Worm (Caenorhabditis elegans): ENCODE results near the gene B0393.7.
"Not testable (repeated sequence)": the region's sequence is repeated elsewhere in the genome, so short reads cannot be mapped to it uniquely, and the experiment has no call there.

Gene B0393.7

ce11 chrIII:4781937-4782576 is 4.2 kb upstream of the B0393.7 start, which contains the start of the genes gex-5 and C38D4.10:
TSS of gene gex-5 (minus strand) at chrIII:4781987.
TSS of gene C38D4.10 (plus strand) at chrIII:4782526.
- TF ChIP-seq unc-62 (GFP tag; optimal IDR thresholded peaks at IDR 0.05) = not testable (repeated sequence)

DNA sequence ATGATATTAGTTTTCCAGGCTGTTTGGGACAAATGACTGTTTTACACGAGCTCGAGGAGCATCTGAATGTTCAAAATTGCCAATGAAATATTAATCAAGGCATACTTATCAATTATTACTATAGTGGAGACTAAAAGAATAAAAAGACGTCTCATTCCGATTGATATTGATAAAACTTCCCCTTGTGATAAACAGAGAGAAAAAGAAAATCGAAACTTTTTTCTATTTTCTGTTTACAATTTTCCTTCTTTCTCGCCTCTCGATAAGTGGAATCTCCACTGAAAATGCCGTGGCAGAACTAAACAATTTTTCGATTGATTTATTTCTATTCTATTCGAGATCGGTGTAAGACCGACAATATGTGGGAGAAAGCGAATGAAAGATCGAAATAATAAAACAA is 2.0 kb upstream of the B0393.7 start, which contains the start of gene B0393.9:
B0393.9 (minus strand) TSS at position 303 of the 400 bp plus-strand sequence.
- TF ChIP-seq unc-62 (GFP tag; optimal IDR thresholded peaks at IDR 0.05) = no peak

DNA sequence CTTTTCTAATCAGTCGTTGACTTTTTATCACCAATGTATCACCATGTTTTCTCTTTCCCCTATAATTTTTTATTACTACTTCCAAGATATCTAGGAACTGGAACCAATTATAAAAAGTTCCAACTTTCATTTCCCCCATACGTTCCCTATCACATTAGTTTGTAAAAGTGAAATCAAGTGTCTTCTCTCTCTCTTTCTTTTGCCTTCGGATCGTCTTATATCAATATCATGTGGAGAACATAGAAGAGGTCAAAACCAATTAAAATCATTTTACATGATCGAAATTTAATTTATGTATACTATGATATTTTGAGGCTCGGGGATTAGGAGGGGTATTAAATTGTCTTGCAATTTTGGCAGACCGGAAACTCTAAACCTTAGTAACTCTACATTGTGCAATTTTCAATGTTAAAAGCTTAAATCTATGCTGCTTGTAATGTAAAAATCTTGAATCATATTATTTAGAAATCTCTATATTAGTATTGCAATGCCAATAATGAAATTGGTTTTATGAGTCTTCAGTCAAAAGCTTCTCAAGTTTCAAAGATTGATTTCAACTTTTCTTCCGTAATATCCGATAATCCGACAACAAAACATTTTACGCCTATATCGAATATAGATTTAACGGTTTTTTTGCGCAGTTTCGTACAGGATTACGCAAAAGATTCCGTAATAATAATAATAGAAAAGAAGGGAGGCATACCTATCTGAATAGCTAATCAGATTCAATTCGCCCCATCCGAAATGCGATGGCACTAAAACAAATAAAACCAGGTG is 9.8 kb downstream of the B0393.7 start:
- TF ChIP-seq unc-62 (GFP tag; optimal IDR thresholded peaks at IDR 0.05) = no peak

ce11 chrIII:4766842-4767241 is 11.1 kb downstream of the B0393.7 start:
- no peak for TF ChIP-seq unc-62 (GFP tag; optimal IDR thresholded peaks at IDR 0.05)

DNA sequence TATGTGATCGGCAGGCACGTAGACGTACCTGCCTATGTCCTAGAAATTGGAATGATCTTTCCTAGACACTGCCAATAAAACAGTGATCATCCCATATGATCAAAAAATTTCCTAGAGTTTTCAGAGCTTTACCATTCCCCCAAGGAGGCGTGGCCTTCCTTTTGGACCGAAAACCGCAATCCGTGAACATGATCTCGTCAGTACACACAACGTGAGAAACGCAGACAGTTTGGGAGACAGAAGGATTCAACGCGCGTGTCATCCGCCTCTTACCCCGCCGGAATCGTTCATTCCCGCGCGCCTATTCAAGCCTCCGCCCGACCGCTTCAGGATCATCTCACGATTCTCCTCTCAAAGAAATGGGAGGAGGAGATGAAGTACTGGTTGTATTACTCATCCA is 12.4 kb downstream of the B0393.7 start, which contains the start of gene B0393.5:
B0393.5 (plus strand) TSS at position 301 of the 400 bp plus-strand sequence.
- no peak for TF ChIP-seq unc-62 (GFP tag; optimal IDR thresholded peaks at IDR 0.05)

DNA sequence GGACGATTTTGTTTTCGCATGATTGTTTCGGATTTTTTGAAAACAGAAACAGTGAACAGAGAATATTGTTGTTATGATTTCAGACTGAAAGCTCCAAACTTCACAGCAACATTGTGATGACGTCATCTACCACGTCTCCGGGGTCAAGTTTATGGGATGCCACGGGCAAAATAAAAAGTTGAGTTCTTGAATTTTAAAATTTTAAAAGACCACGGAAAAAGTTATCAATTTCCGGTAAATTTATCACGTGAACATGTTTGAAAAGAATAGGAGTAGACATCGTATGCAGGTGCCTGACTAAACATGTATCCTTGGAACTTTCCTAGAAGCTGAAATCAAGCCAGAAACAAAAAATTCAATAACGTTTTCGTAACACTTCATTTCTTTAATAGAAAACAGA is 14.4 kb downstream of the B0393.7 start, which contains the start of gene B0393.4:
B0393.4 (minus strand) TSS at position 101 of the 400 bp plus-strand sequence.
- TF ChIP-seq unc-62 (GFP tag; optimal IDR thresholded peaks at IDR 0.05) = no peak

ce11 chrIII:4762846-4763245 is 15.1 kb downstream of the B0393.7 start:
- no peak for TF ChIP-seq unc-62 (GFP tag; optimal IDR thresholded peaks at IDR 0.05)

DNA sequence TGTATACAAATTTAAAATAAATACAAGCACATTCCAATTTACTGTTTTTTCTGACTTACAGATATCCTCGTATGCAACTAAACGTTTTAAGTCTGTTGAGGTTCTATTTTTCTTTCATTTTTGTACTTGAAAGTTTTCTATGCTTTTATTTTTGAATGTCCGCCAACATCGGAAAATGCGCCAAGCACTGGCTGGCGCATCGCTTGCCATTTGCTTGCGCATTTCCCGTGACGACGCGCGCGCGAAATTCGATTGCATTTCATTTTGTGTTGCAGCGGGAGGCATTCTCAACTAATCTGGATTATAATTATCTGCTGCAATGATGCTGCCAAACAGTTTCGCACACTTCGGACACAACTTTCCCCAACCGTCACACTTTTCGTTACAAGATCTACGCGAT is 20.9 kb downstream of the B0393.7 start, which contains the start of gene fbxl-2:
fbxl-2 (plus strand) TSS at position 278 of the 400 bp plus-strand sequence.
- TF ChIP-seq unc-62 (GFP tag; optimal IDR thresholded peaks at IDR 0.05) = no peak

ce11 chrIII:4754001-4754561 is 23.8 kb downstream of the B0393.7 start, which contains the start of the genes rps-0 and rbg-3:
TSS of gene rps-0 (minus strand) at chrIII:4754051.
TSS of gene rbg-3 (plus strand) at chrIII:4754424.
- no peak for TF ChIP-seq unc-62 (GFP tag; optimal IDR thresholded peaks at IDR 0.05)

DNA sequence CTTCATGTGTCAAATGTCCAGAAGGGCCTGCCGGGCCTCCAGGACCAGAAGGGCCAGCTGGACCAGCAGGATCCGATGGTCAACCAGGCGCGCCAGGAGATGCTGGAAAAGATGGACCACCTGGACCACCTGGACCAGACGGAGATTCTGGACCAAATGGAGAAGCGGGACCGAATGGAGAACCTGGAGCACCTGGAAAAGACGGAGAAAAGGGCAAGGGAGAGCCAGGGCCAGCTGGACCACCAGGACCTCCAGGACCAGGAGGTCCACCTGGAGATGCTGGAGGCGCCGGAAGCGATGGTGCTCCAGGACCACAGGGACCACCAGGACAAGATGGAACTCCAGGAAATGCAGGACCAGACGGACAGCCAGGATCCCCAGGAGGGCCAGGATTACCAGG is 29.2 kb downstream of the B0393.7 start:
- no peak for TF ChIP-seq unc-62 (GFP tag; optimal IDR thresholded peaks at IDR 0.05)

DNA sequence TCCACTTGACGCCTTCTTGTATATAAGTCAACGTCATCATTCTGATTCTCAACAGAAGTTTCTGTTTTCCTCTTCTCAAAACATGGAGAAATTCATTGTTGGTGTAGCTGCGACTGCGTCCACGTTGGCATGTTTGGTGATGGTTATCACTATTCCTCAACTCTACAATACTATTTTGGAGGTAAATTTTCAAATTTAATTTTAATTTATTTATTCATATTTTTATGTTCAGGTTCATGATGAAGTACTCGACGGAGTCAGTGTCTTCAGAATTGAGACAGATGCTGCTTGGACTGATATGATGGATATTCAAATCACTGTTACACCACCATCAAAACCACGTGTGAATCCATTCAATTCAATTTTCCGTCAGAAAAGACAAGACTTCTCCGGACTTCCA is 29.8 kb downstream of the B0393.7 start, which contains the start of gene col-89:
col-89 (plus strand) TSS at position 19 of the 400 bp plus-strand sequence.
- no peak for TF ChIP-seq unc-62 (GFP tag; optimal IDR thresholded peaks at IDR 0.05)

ce11 chrIII:4745934-4746333 is 32.0 kb downstream of the B0393.7 start, which contains the start of gene F17C8.6:
TSS of gene F17C8.6 (minus strand) at chrIII:4746034.
- TF ChIP-seq unc-62 (GFP tag; optimal IDR thresholded peaks at IDR 0.05) = no peak

- TF ChIP-seq unc-62 (GFP tag; optimal IDR thresholded peaks at IDR 0.05) = not testable (repeated sequence)
These were observed 35.3 kb downstream of the B0393.7 start, which contains the start of gene twk-6 for ce11 chrIII:4742620-4743019. TSS of gene twk-6 (plus strand) at chrIII:4742920.

ce11 chrIII:4740820-4741219 is 37.1 kb downstream of the B0393.7 start:
- TF ChIP-seq unc-62 (GFP tag; optimal IDR thresholded peaks at IDR 0.05) = no peak

ce11 chrIII:4739975-4740374 is 37.9 kb downstream of the B0393.7 start, which contains the start of gene ras-2:
TSS of gene ras-2 (minus strand) at chrIII:4740075.
- no peak for TF ChIP-seq unc-62 (GFP tag; optimal IDR thresholded peaks at IDR 0.05)

DNA sequence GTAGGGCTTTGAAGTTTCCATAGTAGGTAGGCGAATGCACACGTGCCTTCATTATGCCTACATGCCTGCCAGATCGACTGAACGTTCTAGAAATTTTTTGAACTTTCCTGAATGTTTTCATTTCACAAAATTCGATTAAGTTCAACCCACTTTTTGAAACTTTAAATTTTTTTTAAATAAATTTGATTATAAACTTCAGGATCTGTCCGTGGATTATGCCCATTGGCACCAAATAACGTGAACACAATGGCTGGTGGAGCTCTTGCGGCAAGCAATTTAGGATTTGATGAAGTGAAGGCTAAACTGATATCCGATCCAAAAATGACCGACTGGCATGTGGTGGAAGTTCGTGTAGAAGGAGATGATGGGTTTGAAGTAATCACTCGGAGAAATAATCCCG is 42.5 kb downstream of the B0393.7 start, which contains the start of gene F17C8.7:
F17C8.7 (plus strand) TSS at position 301 of the 400 bp plus-strand sequence.
- TF ChIP-seq unc-62 (GFP tag; optimal IDR thresholded peaks at IDR 0.05) = no peak
